Fruit fly (Drosophila melanogaster) whole organism: ENCODE data around the gene spen.

Experiments used
- CG8478 ChIP-seq: fragments of >200 bp; optimal IDR thresholded peaks from 2 replicates; lab custom pipeline; 2018; ENCODE audit warnings: inconsistent platforms
- Dll ChIP-seq: fragments of >200 bp; optimal IDR thresholded peaks from 2 replicates; lab custom pipeline; 2017
- EcR ChIP-seq, 2 experiments: fragments of >200 bp; optimal IDR thresholded peaks; 2 replicates each; lab custom pipeline; 2017; ENCODE audit warnings: missing biosample characterization in 2 of 2, missing genetic modification characterization in 2 of 2, missing genetic modification reagents in 2 of 2
- pan ChIP-seq: fragments of >200 bp; optimal IDR thresholded peaks from 2 replicates; lab custom pipeline; 2017
- psq ChIP-seq: fragments of >200 bp; optimal IDR thresholded peaks from 2 replicates; lab custom pipeline; 2017
- usp ChIP-seq: fragments of >200 bp; optimal IDR thresholded peaks from 2 replicates; lab custom pipeline; 2017; ENCODE audit warnings: missing biosample characterization, missing genetic modification characterization, mixed read lengths

The spen gene

dm6 chr2L:223867-224598 lies 65.2 kb downstream of the spen start:
- no peak for TF ChIP-seq EcR (GFP tag; optimal IDR thresholded peaks at IDR 0.05; lab: Kevin White, UChicago)
- no peak for TF ChIP-seq usp (GFP tag; lab: Kevin White, UChicago)
- TF ChIP-seq psq (lab: Kevin White, UChicago): no peak
- TF ChIP-seq Dll: no peak
- no peak for TF ChIP-seq CG8478 (lab: Kevin White, UChicago)
- TF ChIP-seq pan (lab: Kevin White, UChicago): no peak

dm6 chr2L:224599-225385 lies 66.0 kb downstream of the spen start:
- no peak for TF ChIP-seq EcR (GFP tag; optimal IDR thresholded peaks at IDR 0.05; lab: Kevin White, UChicago)
- no peak for TF ChIP-seq pan (lab: Kevin White, UChicago)
- no peak for TF ChIP-seq usp (GFP tag; lab: Kevin White, UChicago)
- no peak for TF ChIP-seq Dll
- no peak for TF ChIP-seq psq (lab: Kevin White, UChicago)
- no peak for TF ChIP-seq CG8478 (lab: Kevin White, UChicago)

dm6 chr2L:225386-225682 lies 66.5 kb downstream of the spen start:
- no peak for TF ChIP-seq Dll
- no peak for TF ChIP-seq pan (lab: Kevin White, UChicago)
- TF ChIP-seq EcR (GFP tag; optimal IDR thresholded peaks at IDR 0.05; lab: Kevin White, UChicago): no peak
- no peak for TF ChIP-seq usp (GFP tag; lab: Kevin White, UChicago)
- no peak for TF ChIP-seq psq (lab: Kevin White, UChicago)
- no peak for TF ChIP-seq CG8478 (lab: Kevin White, UChicago)

- TF ChIP-seq EcR (GFP tag; optimal IDR thresholded peaks at IDR 0.05; lab: Kevin White, UChicago): no peak
- no peak for TF ChIP-seq Dll
- TF ChIP-seq CG8478 (lab: Kevin White, UChicago): no peak
Observed at dm6 chr2L:228246-228645, 69.4 kb downstream of the spen start.

- TF ChIP-seq psq (lab: Kevin White, UChicago): no peak
- no peak for TF ChIP-seq Dll
- TF ChIP-seq CG8478 (lab: Kevin White, UChicago): no peak
- no peak for TF ChIP-seq usp (GFP tag; lab: Kevin White, UChicago)
Observed at dm6 chr2L:232187-232586, 73.4 kb downstream of the spen start, which contains the start of gene CG13693. TSS of gene CG13693 (plus strand) at chr2L:232487.

- TF ChIP-seq CG8478 (lab: Kevin White, UChicago) (no peak), psq (lab: Kevin White, UChicago) (no peak), EcR (GFP tag; optimal IDR thresholded peaks at IDR 0.05; lab: Kevin White, UChicago) (no peak), Dll (no peak), pan (lab: Kevin White, UChicago) (no peak), usp (GFP tag; lab: Kevin White, UChicago) (no peak)
Observed at dm6 chr2L:240176-240769, 81.4 kb downstream of the spen start.

dm6 chr2L:241415-241814 lies 82.6 kb downstream of the spen start:
- TF ChIP-seq psq (lab: Kevin White, UChicago) (no peak), CG8478 (lab: Kevin White, UChicago) (no peak), usp (GFP tag; lab: Kevin White, UChicago) (no peak), pan (lab: Kevin White, UChicago) (no peak), EcR (GFP tag; optimal IDR thresholded peaks at IDR 0.05; lab: Kevin White, UChicago) (no peak), Dll (no peak)

dm6 chr2L:243123-243522 lies 84.3 kb downstream of the spen start:
- no peak for TF ChIP-seq CG8478 (lab: Kevin White, UChicago)
- TF ChIP-seq EcR (GFP tag; optimal IDR thresholded peaks at IDR 0.05; lab: Kevin White, UChicago): no peak
- no peak for TF ChIP-seq Dll
- no peak for TF ChIP-seq pan (lab: Kevin White, UChicago)
- TF ChIP-seq psq (lab: Kevin White, UChicago): no peak
- no peak for TF ChIP-seq usp (GFP tag; lab: Kevin White, UChicago)

- TF ChIP-seq Dll: no peak
- no peak for TF ChIP-seq psq (lab: Kevin White, UChicago)
- TF ChIP-seq pan (lab: Kevin White, UChicago): no peak
- TF ChIP-seq EcR (GFP tag; optimal IDR thresholded peaks at IDR 0.05; lab: Kevin White, UChicago): no peak
- no peak for TF ChIP-seq CG8478 (lab: Kevin White, UChicago)
- no peak for TF ChIP-seq usp (GFP tag; lab: Kevin White, UChicago)
Observed at dm6 chr2L:243819-244218, 85.0 kb downstream of the spen start.

- TF ChIP-seq psq (lab: Kevin White, UChicago) (no peak), pan (lab: Kevin White, UChicago) (no peak), EcR (GFP tag; optimal IDR thresholded peaks at IDR 0.05; lab: Kevin White, UChicago) (no peak), usp (GFP tag; lab: Kevin White, UChicago) (no peak), CG8478 (lab: Kevin White, UChicago) (no peak), Dll (no peak)
Observed at dm6 chr2L:244559-244958, 85.7 kb downstream of the spen start.

dm6 chr2L:246656-247340 lies 88.0 kb downstream of the spen start:
- TF ChIP-seq CG8478 (lab: Kevin White, UChicago) (no peak), Dll (peak; percentile 79)
